Worm (Caenorhabditis elegans) whole organism, L1 larva: Measurements from ENCODE around the gene cest-9.2.
A peak's percentile ranks its signal among the peaks of the same experiment; 100 is the strongest.

Experiments
- C04F5.9 ChIP-seq: sonication (generic microtip); optimal IDR thresholded peaks from 2 replicates; lab custom pipeline; 2016; ENCODE audit warnings: missing genetic modification characterization, missing compliant biosample characterization
- C34B4.2 ChIP-seq: sonication (generic microtip); optimal IDR thresholded peaks from 2 replicates; lab custom pipeline; 2017; ENCODE audit warnings: mild to moderate bottlenecking, missing genetic modification characterization, missing compliant biosample characterization
- F16B12.6 ChIP-seq: fragments of 150-350 bp; optimal IDR thresholded peaks from 2 replicates; lab custom pipeline; 2014; ENCODE audit warnings: missing biosample characterization, missing genetic modification characterization
- aha-1 ChIP-seq: fragments of 150-350 bp; optimal IDR thresholded peaks from 2 replicates; lab custom pipeline; 2014; ENCODE audit warnings: missing biosample characterization, missing genetic modification characterization
- alr-1 ChIP-seq: fragments of 200-800 bp; sonication (Bioruptor generic); optimal IDR thresholded peaks from 2 replicates; lab custom pipeline; 2018; ENCODE audit warnings: borderline replicate concordance, mild to moderate bottlenecking, missing genetic modification characterization, missing compliant biosample characterization
- aly-2 ChIP-seq: fragments of 150-350 bp; optimal IDR thresholded peaks from 2 replicates; lab custom pipeline; 2014; ENCODE audit warnings: missing biosample characterization, missing genetic modification characterization
- ceh-63 ChIP-seq: fragments of 200-800 bp; sonication (Bioruptor generic); optimal IDR thresholded peaks from 2 replicates; lab custom pipeline; 2018; ENCODE audit warnings: mild to moderate bottlenecking, missing genetic modification characterization, missing compliant biosample characterization
- ceh-8 ChIP-seq: fragments of 200-800 bp; sonication (Bioruptor generic); optimal IDR thresholded peaks from 2 replicates; lab custom pipeline; 2018; ENCODE audit warnings: mild to moderate bottlenecking, missing genetic modification characterization, moderate library complexity, missing compliant biosample characterization
- ceh-82 ChIP-seq, 3 experiments: fragments of 150-350 bp in 1 of 3; sonication (generic microtip) in 2 of 3; optimal IDR thresholded peaks; 2 replicates each; lab custom pipeline; 2014 to 2017; ENCODE audit warnings: missing biosample characterization in 3 of 3, missing genetic modification characterization in 3 of 3
- ceh-88 ChIP-seq: fragments of 200-800 bp; sonication (Bioruptor generic); IDR thresholded peaks from 2 replicates; pipeline ENCODE4 v1.3.6; 2022; ENCODE audit warnings: missing genetic modification characterization, missing compliant biosample characterization
- dsc-1 ChIP-seq: sonication (generic microtip); optimal IDR thresholded peaks from 2 replicates; lab custom pipeline; 2016; ENCODE audit warnings: mild to moderate bottlenecking, missing genetic modification characterization, missing compliant biosample characterization
- efl-1 ChIP-seq, 4 experiments: fragments of 150-350 bp; optimal IDR thresholded peaks in 3 of 4; peaks in 1 of 4; 1 replicate in 1 of 4; 2 replicates in 3 of 4; lab custom pipeline; 2014; ENCODE audit warnings: missing biosample characterization in 2 of 4, missing genetic modification characterization in 2 of 4, missing genetic modification reagents in 2 of 4
- efl-3 ChIP-seq: fragments of 200-800 bp; sonication (Bioruptor generic); optimal IDR thresholded peaks from 2 replicates; lab custom pipeline; 2018; ENCODE audit warnings: mild to moderate bottlenecking, missing genetic modification characterization, missing compliant biosample characterization
- egl-27 ChIP-seq, 2 experiments: fragments of 150-350 bp in 1 of 2; sonication (generic microtip); optimal IDR thresholded peaks; 3 replicates each; lab custom pipeline; 2017 to 2018; ENCODE audit warnings: missing biosample characterization in 2 of 2, missing genetic modification characterization in 2 of 2, missing genetic modification reagents in 2 of 2
- elt-3 ChIP-seq, 6 experiments: fragments of 150-350 bp in 1 of 6; sonication (generic microtip); optimal IDR thresholded peaks; 2 replicates each; lab custom pipeline; 2017 to 2018; ENCODE audit warnings: missing biosample characterization in 6 of 6, missing genetic modification characterization in 6 of 6, inconsistent platforms in 1 of 6
- ets-5 ChIP-seq: fragments of 200-800 bp; sonication (Bioruptor generic); IDR thresholded peaks from 2 replicates; pipeline ENCODE4 v1.3.6; 2022; ENCODE audit warnings: missing genetic modification characterization, missing compliant biosample characterization
- fkh-8 ChIP-seq: sonication (generic microtip); optimal IDR thresholded peaks from 2 replicates; lab custom pipeline; 2016; ENCODE audit warnings: mild to moderate bottlenecking, missing genetic modification characterization, missing compliant biosample characterization
- fos-1 ChIP-seq: fragments of 150-350 bp; optimal IDR thresholded peaks from 2 replicates; lab custom pipeline; 2014; ENCODE audit warnings: missing biosample characterization, missing genetic modification characterization
- hpl-2 ChIP-seq: fragments of 150-350 bp; optimal IDR thresholded peaks from 2 replicates; lab custom pipeline; 2014; ENCODE audit warnings: missing biosample characterization, missing genetic modification reagents, missing genetic modification characterization
- irx-1 ChIP-seq: sonication (generic microtip); optimal IDR thresholded peaks from 2 replicates; lab custom pipeline; 2016; ENCODE audit warnings: missing genetic modification characterization, missing compliant biosample characterization
- lin-14 ChIP-seq: fragments of 200-800 bp; sonication (Bioruptor generic); optimal IDR thresholded peaks from 2 replicates; lab custom pipeline; 2018; ENCODE audit warnings: mild to moderate bottlenecking, missing genetic modification characterization, moderate library complexity, missing compliant biosample characterization
- lin-15B ChIP-seq: fragments of 150-350 bp; sonication (generic microtip); optimal IDR thresholded peaks from 3 replicates; lab custom pipeline; 2014; ENCODE audit warnings: missing biosample characterization, missing genetic modification characterization
- lin-39 ChIP-seq: fragments of 150-350 bp; optimal IDR thresholded peaks from 2 replicates; lab custom pipeline; 2014; ENCODE audit warnings: missing biosample characterization, missing genetic modification reagents, missing genetic modification characterization
- lir-3 ChIP-seq: sonication (generic microtip); optimal IDR thresholded peaks from 2 replicates; lab custom pipeline; 2016; ENCODE audit warnings: mild to moderate bottlenecking, missing genetic modification characterization, moderate library complexity, missing compliant biosample characterization; ENCODE audit not compliant: poor library complexity
- lsy-2 ChIP-seq, 2 experiments: fragments of 150-350 bp; optimal IDR thresholded peaks; 2 replicates each; lab custom pipeline; 2014; ENCODE audit warnings: missing biosample characterization in 2 of 2, missing genetic modification characterization in 2 of 2
- mdl-1 ChIP-seq, 2 experiments: fragments of 150-350 bp; optimal IDR thresholded peaks; 2 replicates each; lab custom pipeline; 2014 to 2017; ENCODE audit warnings: missing biosample characterization in 2 of 2, missing genetic modification characterization in 2 of 2, inconsistent platforms in 1 of 2
- mef-2 ChIP-seq: fragments of 150-350 bp; optimal IDR thresholded peaks from 2 replicates; lab custom pipeline; 2014; ENCODE audit warnings: missing biosample characterization, missing genetic modification characterization
- nhr-11 ChIP-seq: fragments of 150-350 bp; optimal IDR thresholded peaks from 2 replicates; lab custom pipeline; 2014; ENCODE audit warnings: missing biosample characterization, missing genetic modification characterization
- nhr-237 ChIP-seq: fragments of 150-350 bp; optimal IDR thresholded peaks from 2 replicates; lab custom pipeline; 2014; ENCODE audit warnings: missing biosample characterization, missing genetic modification characterization
- nhr-28 ChIP-seq: fragments of 150-350 bp; optimal IDR thresholded peaks from 2 replicates; lab custom pipeline; 2014; ENCODE audit warnings: missing biosample characterization, missing genetic modification characterization
- nhr-47 ChIP-seq: sonication (generic microtip); optimal IDR thresholded peaks from 2 replicates; lab custom pipeline; 2016; ENCODE audit warnings: mild to moderate bottlenecking, missing genetic modification characterization, moderate library complexity, missing compliant biosample characterization
- nhr-76 ChIP-seq: sonication (generic microtip); optimal IDR thresholded peaks from 2 replicates; lab custom pipeline; 2017; ENCODE audit warnings: missing biosample characterization, missing genetic modification characterization
- nhr-77 ChIP-seq: fragments of 150-350 bp; optimal IDR thresholded peaks from 2 replicates; lab custom pipeline; 2014; ENCODE audit warnings: missing biosample characterization, missing genetic modification characterization
- nhr-85 ChIP-seq: sonication (generic microtip); peaks from one replicate; lab custom pipeline; 2016; ENCODE audit warnings: missing genetic modification characterization, inconsistent platforms, missing compliant biosample characterization
- pax-3 ChIP-seq: fragments of 200-800 bp; sonication (Bioruptor generic); optimal IDR thresholded peaks from 2 replicates; lab custom pipeline; 2018; ENCODE audit warnings: mild to moderate bottlenecking, missing genetic modification characterization, moderate library complexity, missing compliant biosample characterization
- snu-23 ChIP-seq: sonication (generic microtip); optimal IDR thresholded peaks from 2 replicates; lab custom pipeline; 2016; ENCODE audit warnings: missing genetic modification characterization, missing compliant biosample characterization
- sox-4 ChIP-seq: sonication (generic microtip); optimal IDR thresholded peaks from 2 replicates; lab custom pipeline; 2016; ENCODE audit warnings: missing genetic modification characterization, missing compliant biosample characterization
- sptf-1 ChIP-seq: fragments of 150-350 bp; optimal IDR thresholded peaks from 2 replicates; lab custom pipeline; 2014; ENCODE audit warnings: missing biosample characterization, missing genetic modification characterization
- sup-37 ChIP-seq: fragments of 200-800 bp; sonication (Bioruptor generic); optimal IDR thresholded peaks from 2 replicates; lab custom pipeline; 2018; ENCODE audit warnings: mild to moderate bottlenecking, missing genetic modification characterization, missing compliant biosample characterization
- swsn-7 ChIP-seq: sonication (generic microtip); optimal IDR thresholded peaks from 2 replicates; lab custom pipeline; 2016; ENCODE audit warnings: missing genetic modification characterization, missing compliant biosample characterization
- tlp-1 ChIP-seq: fragments of 150-350 bp; optimal IDR thresholded peaks from 2 replicates; lab custom pipeline; 2014; ENCODE audit warnings: missing biosample characterization, missing genetic modification characterization
- unc-62 ChIP-seq: fragments of 150-350 bp; optimal IDR thresholded peaks from 2 replicates; lab custom pipeline; 2014; ENCODE audit warnings: missing biosample characterization, missing genetic modification reagents, missing genetic modification characterization
- vab-15 ChIP-seq: sonication (generic microtip); optimal IDR thresholded peaks from 2 replicates; lab custom pipeline; 2017; ENCODE audit warnings: missing genotype, mild to moderate bottlenecking, missing genetic modification characterization, missing compliant biosample characterization
- xbp-1 ChIP-seq: sonication (generic microtip); optimal IDR thresholded peaks from 2 replicates; lab custom pipeline; 2016; ENCODE audit warnings: missing genetic modification characterization, missing compliant biosample characterization
- zag-1 ChIP-seq: fragments of 150-350 bp; optimal IDR thresholded peaks from 2 replicates; lab custom pipeline; 2014; ENCODE audit warnings: missing biosample characterization, missing genetic modification characterization
- ztf-4 ChIP-seq: fragments of 150-350 bp; optimal IDR thresholded peaks from 2 replicates; lab custom pipeline; 2014; ENCODE audit warnings: missing biosample characterization, missing genetic modification characterization

The cest-9.2 gene

DNA sequence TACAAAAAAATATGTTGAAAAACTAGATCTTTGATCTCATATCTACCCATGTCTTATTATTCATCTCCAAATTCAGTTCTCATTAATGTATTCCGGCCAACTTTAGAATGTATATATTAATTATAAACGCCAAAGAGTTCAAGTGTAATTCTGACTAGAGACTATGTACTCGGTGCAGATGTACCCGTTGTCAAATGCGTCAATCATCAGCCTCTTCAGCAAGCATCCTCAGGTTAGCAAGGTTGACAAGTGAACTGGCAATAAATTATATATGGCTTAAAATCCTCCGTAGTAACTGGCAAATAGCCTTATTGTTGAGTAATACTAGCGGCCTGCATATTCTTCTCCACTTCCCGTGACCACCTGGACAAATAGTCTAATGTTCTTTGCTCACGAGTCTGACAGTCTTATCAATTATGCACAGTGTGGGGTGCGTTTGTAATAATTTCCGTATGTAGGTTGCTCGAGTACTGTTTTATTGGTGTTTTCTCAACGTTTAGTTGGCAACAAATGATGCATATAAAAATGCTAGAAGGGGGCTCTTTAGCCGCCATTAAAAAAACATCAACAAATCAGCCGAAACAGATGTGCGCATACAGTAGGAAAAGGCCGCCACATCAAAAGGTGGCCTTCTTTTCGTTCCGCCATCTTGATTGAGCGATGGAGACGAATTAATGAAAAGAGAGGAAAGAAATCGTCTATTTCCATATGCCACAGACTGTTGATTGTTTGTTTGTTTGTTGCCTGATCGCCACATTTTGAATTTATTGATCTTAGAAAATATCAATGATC, 33.4 kb upstream of the cest-9.2 start (continued):
- TF ChIP-seq ets-5 (GFP tag; lab: Robert Waterston, UW) (no peak), unc-62 (no peak), sup-37 (no peak), ceh-82 (tag; optimal IDR thresholded peaks at IDR 0.05; lab: Kevin White, UChicago) (no peak), ceh-88 (GFP tag; lab: Robert Waterston, UW) (no peak), C04F5.9 (tag; lab: Kevin White, UChicago) (no peak), lir-3 (tag; lab: Kevin White, UChicago) (no peak), nhr-28 (tag; lab: Kevin White, UChicago) (no peak), aha-1 (no peak), nhr-85 (tag; lab: Kevin White, UChicago) (peak; percentile 87), lin-39 (tag; lab: Kevin White, UChicago) (no peak), vab-15 (no peak), irx-1 (no peak), sptf-1 (tag; lab: Kevin White, UChicago) (no peak), nhr-237 (no peak), xbp-1 (tag; lab: Kevin White, UChicago) (no peak), fos-1 (tag; lab: Kevin White, UChicago) (no peak), ceh-8 (no peak), aly-2 (tag; lab: Kevin White, UChicago) (no peak), pax-3 (no peak), fkh-8 (tag; lab: Kevin White, UChicago) (no peak), nhr-76 (no peak), nhr-77 (no peak), snu-23 (GFP tag; lab: Kevin White, UChicago) (no peak), mef-2 (tag; lab: Kevin White, UChicago) (no peak), mdl-1 (tag; optimal IDR thresholded peaks at IDR 0.05; lab: Kevin White, UChicago) (no peak), tlp-1 (tag; lab: Kevin White, UChicago) (no peak), egl-27 (tag; optimal IDR thresholded peaks at IDR 0.05; lab: Kevin White, UChicago) (no peak), efl-1 (optimal IDR thresholded peaks at IDR 0.05; lab: Kevin White, UChicago) (no peak), efl-1 (GFP tag; optimal IDR thresholded peaks at IDR 0.05 in 1 of 2; lab: Kevin White, UChicago) (no peak), alr-1 (tag; lab: Kevin White, UChicago) (no peak), dsc-1 (peak; percentile 95), lsy-2 (tag; optimal IDR thresholded peaks at IDR 0.05; lab: Kevin White, UChicago) (no peak), C34B4.2 (tag; lab: Kevin White, UChicago) (no peak), elt-3 (tag; optimal IDR thresholded peaks at IDR 0.05; lab: Kevin White, UChicago) (no peak), efl-3 (no peak), ceh-63 (GFP tag; lab: Kevin White, UChicago) (no peak), zag-1 (tag; lab: Kevin White, UChicago) (no peak), hpl-2 (no peak), ztf-4 (tag; lab: Kevin White, UChicago) (no peak), nhr-47 (tag; lab: Kevin White, UChicago) (no peak), sox-4 (peak; percentile 28), lin-14 (GFP tag; lab: Kevin White, UChicago) (peak; percentile 47), swsn-7 (tag; lab: Kevin White, UChicago) (no peak), nhr-11 (tag; lab: Kevin White, UChicago) (no peak), F16B12.6 (tag; lab: Kevin White, UChicago) (no peak), lin-15B (tag; lab: Kevin White, UChicago) (no peak)
